Worm (Caenorhabditis elegans) whole organism, L3 larva: ENCODE measurements around the gene puf-8.

Source experiments
- ZK546.5 ChIP-seq: sonication (generic microtip); optimal IDR thresholded peaks from 2 replicates; lab custom pipeline; 2017; ENCODE audit warnings: missing biosample characterization, missing genetic modification characterization
- aly-2 ChIP-seq: fragments of 150-350 bp; optimal IDR thresholded peaks from 2 replicates; lab custom pipeline; 2014; ENCODE audit warnings: missing biosample characterization, missing genetic modification characterization
- ceh-16 ChIP-seq: sonication (generic microtip); optimal IDR thresholded peaks from 2 replicates; lab custom pipeline; 2017; ENCODE audit warnings: missing biosample characterization, missing genetic modification characterization
- ceh-28 ChIP-seq: fragments of 150-350 bp; optimal IDR thresholded peaks from 2 replicates; lab custom pipeline; 2014; ENCODE audit warnings: missing biosample characterization, missing genetic modification reagents, missing genetic modification characterization
- ceh-82 ChIP-seq: fragments of 150-350 bp; optimal IDR thresholded peaks from 2 replicates; lab custom pipeline; 2014; ENCODE audit warnings: missing biosample characterization, missing genetic modification characterization
- ceh-9 ChIP-seq: sonication (generic microtip); optimal IDR thresholded peaks from 2 replicates; lab custom pipeline; 2018; ENCODE audit warnings: missing biosample characterization, missing genetic modification characterization
- daf-12 ChIP-seq: fragments of 150-350 bp; optimal IDR thresholded peaks from 2 replicates; lab custom pipeline; 2014; ENCODE audit warnings: missing biosample characterization, missing genetic modification reagents, missing genetic modification characterization
- egl-5 ChIP-seq: fragments of 150-350 bp; optimal IDR thresholded peaks from 2 replicates; lab custom pipeline; 2017; ENCODE audit warnings: missing biosample characterization, missing genetic modification reagents, missing genetic modification characterization, inconsistent platforms
- elt-2 ChIP-seq: sonication (generic microtip); optimal IDR thresholded peaks from 2 replicates; lab custom pipeline; 2016; ENCODE audit warnings: missing genetic modification reagents, mild to moderate bottlenecking, missing genetic modification characterization, missing compliant biosample characterization
- elt-3 ChIP-seq, 3 experiments: fragments of 150-350 bp in 1 of 3; sonication (generic microtip) in 2 of 3; optimal IDR thresholded peaks; 2 replicates in 2 of 3; 4 replicates in 1 of 3; lab custom pipeline; 2014 to 2017; ENCODE audit warnings: missing biosample characterization in 3 of 3, missing genetic modification characterization in 3 of 3
- fkh-10 ChIP-seq: sonication (generic microtip); optimal IDR thresholded peaks from 2 replicates; lab custom pipeline; 2017; ENCODE audit warnings: missing biosample characterization, missing genetic modification reagents, missing genetic modification characterization
- fos-1 ChIP-seq: fragments of 150-350 bp; optimal IDR thresholded peaks from 2 replicates; lab custom pipeline; 2014; ENCODE audit warnings: missing biosample characterization, missing genetic modification characterization
- lin-15B ChIP-seq: fragments of 150-350 bp; optimal IDR thresholded peaks from 2 replicates; lab custom pipeline; 2014; ENCODE audit warnings: missing biosample characterization, missing genetic modification characterization
- lsy-12 ChIP-seq: sonication (generic microtip); optimal IDR thresholded peaks from 2 replicates; lab custom pipeline; 2016; ENCODE audit warnings: mild to moderate bottlenecking, missing genetic modification characterization, missing compliant biosample characterization
- mdl-1 ChIP-seq: fragments of 150-350 bp; optimal IDR thresholded peaks from 2 replicates; lab custom pipeline; 2014; ENCODE audit warnings: missing biosample characterization, missing genetic modification characterization
- mml-1 ChIP-seq: fragments of 150-350 bp; sonication (generic microtip); optimal IDR thresholded peaks from 3 replicates; lab custom pipeline; 2014; ENCODE audit warnings: missing biosample characterization, missing genetic modification characterization
- nfya-1 ChIP-seq: sonication (generic microtip); optimal IDR thresholded peaks from 2 replicates; lab custom pipeline; 2017; ENCODE audit warnings: missing genetic modification characterization, mild to moderate bottlenecking, missing compliant biosample characterization, antibody characterized with exemption, moderate library complexity; ENCODE audit not compliant: insufficient read depth
- nhr-11 ChIP-seq: fragments of 150-350 bp; optimal IDR thresholded peaks from 2 replicates; lab custom pipeline; 2014; ENCODE audit warnings: missing biosample characterization, missing genetic modification characterization
- nhr-12 ChIP-seq: fragments of 150-350 bp; optimal IDR thresholded peaks from 2 replicates; lab custom pipeline; 2014; ENCODE audit warnings: missing biosample characterization, missing genetic modification characterization
- nhr-23 ChIP-seq: fragments of 150-350 bp; optimal IDR thresholded peaks from 2 replicates; lab custom pipeline; 2014; ENCODE audit warnings: missing biosample characterization, missing genetic modification reagents, missing genetic modification characterization
- nhr-25 ChIP-seq: sonication (generic microtip); optimal IDR thresholded peaks from 2 replicates; lab custom pipeline; 2017; ENCODE audit warnings: missing biosample characterization, missing genetic modification characterization
- nhr-28 ChIP-seq: fragments of 150-350 bp; optimal IDR thresholded peaks from 2 replicates; lab custom pipeline; 2014; ENCODE audit warnings: missing biosample characterization, missing genetic modification characterization
- nhr-43 ChIP-seq: sonication (generic microtip); optimal IDR thresholded peaks from 2 replicates; lab custom pipeline; 2016; ENCODE audit warnings: mild to moderate bottlenecking, missing genetic modification characterization, missing compliant biosample characterization; ENCODE audit not compliant: poor library complexity, severe bottlenecking
- nhr-67 ChIP-seq: fragments of 150-350 bp; optimal IDR thresholded peaks from 2 replicates; lab custom pipeline; 2014; ENCODE audit warnings: missing biosample characterization, missing genetic modification characterization
- nhr-76 ChIP-seq: fragments of 150-350 bp; sonication (generic microtip); optimal IDR thresholded peaks from 5 replicates; lab custom pipeline; 2014; ENCODE audit warnings: missing biosample characterization, missing genetic modification characterization
- nhr-77 ChIP-seq: fragments of 150-350 bp; optimal IDR thresholded peaks from 2 replicates; lab custom pipeline; 2014; ENCODE audit warnings: missing biosample characterization, missing genetic modification characterization
- pha-4 ChIP-seq: fragments of 150-350 bp; optimal IDR thresholded peaks from 2 replicates; lab custom pipeline; 2014; ENCODE audit warnings: missing biosample characterization, missing genetic modification reagents, missing genetic modification characterization
- pqm-1 ChIP-seq: fragments of 150-350 bp; optimal IDR thresholded peaks from 2 replicates; lab custom pipeline; 2017; ENCODE audit warnings: missing biosample characterization, missing genetic modification characterization, inconsistent platforms
- sea-2 ChIP-seq: fragments of 150-350 bp; sonication (generic microtip); optimal IDR thresholded peaks from 4 replicates; lab custom pipeline; 2014; ENCODE audit warnings: missing biosample characterization, missing genetic modification reagents, missing genetic modification characterization
- skn-1 ChIP-seq: fragments of 150-350 bp; optimal IDR thresholded peaks from 2 replicates; lab custom pipeline; 2014; ENCODE audit warnings: missing biosample characterization, missing genetic modification characterization
- snpc-4 ChIP-seq: fragments of 150-350 bp; optimal IDR thresholded peaks from 2 replicates; lab custom pipeline; 2014; ENCODE audit warnings: missing biosample characterization, missing genetic modification characterization
- tbx-2 ChIP-seq: sonication (generic microtip); optimal IDR thresholded peaks from 2 replicates; lab custom pipeline; 2016; ENCODE audit warnings: mild to moderate bottlenecking, missing genetic modification characterization, missing compliant biosample characterization
- unc-62 ChIP-seq: fragments of 150-350 bp; sonication (generic microtip); optimal IDR thresholded peaks from 4 replicates; lab custom pipeline; 2014; ENCODE audit warnings: missing biosample characterization, missing genetic modification reagents, missing genetic modification characterization
- ztf-11 ChIP-seq: fragments of 150-350 bp; optimal IDR thresholded peaks from 2 replicates; lab custom pipeline; 2014; ENCODE audit warnings: missing biosample characterization, missing genetic modification characterization
- ztf-4 ChIP-seq: fragments of 150-350 bp; optimal IDR thresholded peaks from 2 replicates; lab custom pipeline; 2014; ENCODE audit warnings: missing biosample characterization, missing genetic modification characterization

puf-8 gene

ce11 chrII:7299042-7299441 is 995 bp upstream of the puf-8 start, which contains the start of gene C30G12.1:
C30G12.1 (plus strand) TSS chrII:7299342.
- TF ChIP-seq egl-5 (tag; lab: Kevin White, UChicago) (no peak), nhr-77 (tag; lab: Kevin White, UChicago) (no peak), mml-1 (tag; lab: Kevin White, UChicago) (no peak), ztf-4 (no peak), nfya-1 (tag; lab: Kevin White, UChicago) (no peak), lin-15B (tag; lab: Kevin White, UChicago) (no peak), elt-2 (tag; lab: Kevin White, UChicago) (no peak), nhr-23 (no peak), ceh-28 (no peak), skn-1 (tag; lab: Kevin White, UChicago) (no peak), aly-2 (tag; lab: Kevin White, UChicago) (no peak), nhr-28 (tag; lab: Kevin White, UChicago) (no peak), ceh-82 (tag; lab: Kevin White, UChicago) (no peak), unc-62 (GFP tag; lab: Kevin White, UChicago) (no peak)
- TF ChIP-seq, all 47 proteins: peak for 0

- TF ChIP-seq mdl-1 (no peak), ztf-4 (no peak), unc-62 (GFP tag; lab: Kevin White, UChicago) (no peak), nhr-25 (no peak), ceh-9 (tag; lab: Kevin White, UChicago) (no peak), nhr-23 (no peak), nhr-12 (tag; lab: Kevin White, UChicago) (no peak), ztf-11 (no peak), daf-12 (tag; lab: Kevin White, UChicago) (no peak), nhr-43 (tag; lab: Kevin White, UChicago) (no peak)
- TF ChIP-seq, all 47 proteins: peak for 0
These were observed 2.1 kb downstream of the puf-8 start, which contains the start of gene C30G12.6 for ce11 chrII:7295917-7296316. C30G12.6 (minus strand) TSS chrII:7296017.

- TF ChIP-seq pqm-1 (tag; lab: Kevin White, UChicago) = peak; percentile 92
- no peak for TF ChIP-seq sea-2 (GFP tag; lab: Kevin White, UChicago)
- TF ChIP-seq nhr-11 (tag; lab: Kevin White, UChicago) = no peak
- TF ChIP-seq elt-2 (tag; lab: Kevin White, UChicago) = peak; percentile 85
These were observed 8.0 kb downstream of the puf-8 start, which contains the start of gene C30G12.2 for ce11 chrII:7289923-7290476. C30G12.2 (plus strand) TSS chrII:7290426.

- peak; percentile 49 to 57 (median 50) for TF ChIP-seq elt-3 (tag; optimal IDR thresholded peaks at IDR 0.05; lab: Kevin White, UChicago)
- TF ChIP-seq nhr-76 (tag; lab: Kevin White, UChicago) = no peak
- TF ChIP-seq ceh-28 = no peak
- no peak for TF ChIP-seq egl-5 (tag; lab: Kevin White, UChicago)
- TF ChIP-seq nhr-43 (tag; lab: Kevin White, UChicago) = peak; percentile 75
- peak; percentile 6 for TF ChIP-seq pha-4
- peak; percentile 37 for TF ChIP-seq lsy-12 (tag; lab: Kevin White, UChicago)
- peak; percentile 64 for TF ChIP-seq unc-62 (GFP tag; lab: Kevin White, UChicago)
- peak; percentile 68 for TF ChIP-seq nhr-25
- TF ChIP-seq nhr-23 = peak; percentile 96
- peak; percentile 41 for TF ChIP-seq elt-2 (tag; lab: Kevin White, UChicago)
- no peak for TF ChIP-seq ceh-16 (tag; lab: Kevin White, UChicago)
- no peak for TF ChIP-seq ceh-82 (tag; lab: Kevin White, UChicago)
These were observed 10.3 kb downstream of the puf-8 start for ce11 chrII:7287709-7288108.

ce11 chrII:7287140-7287539 is 10.9 kb downstream of the puf-8 start:
- TF ChIP-seq egl-5 (tag; lab: Kevin White, UChicago) = no peak
- peak; percentile 49 for TF ChIP-seq elt-2 (tag; lab: Kevin White, UChicago)
- no peak for TF ChIP-seq ZK546.5 (tag; lab: Kevin White, UChicago)
- TF ChIP-seq lsy-12 (tag; lab: Kevin White, UChicago) = no peak
- no peak for TF ChIP-seq daf-12 (tag; lab: Kevin White, UChicago)
- TF ChIP-seq snpc-4 (tag; lab: Kevin White, UChicago) = no peak
- no peak for TF ChIP-seq fkh-10 (GFP tag; lab: Kevin White, UChicago)
- peak; percentile 6 for TF ChIP-seq nhr-43 (tag; lab: Kevin White, UChicago)
- no peak for TF ChIP-seq nhr-28 (tag; lab: Kevin White, UChicago)
- TF ChIP-seq lin-15B (tag; lab: Kevin White, UChicago) = no peak
- TF ChIP-seq fos-1 (tag; lab: Kevin White, UChicago) = no peak
- no peak for TF ChIP-seq tbx-2 (tag; lab: Kevin White, UChicago)
- no peak for TF ChIP-seq nhr-25
- no peak for TF ChIP-seq aly-2 (tag; lab: Kevin White, UChicago)
- TF ChIP-seq nhr-67 (tag; lab: Kevin White, UChicago) = no peak
